Worm (Caenorhabditis elegans): ENCODE results near the gene F17C11.12.
A peak's percentile ranks its signal among the peaks of the same experiment; 100 is the strongest.

The F17C11.12 gene

ce11 chrV:10960544-10960943 is 23.8 kb upstream of the F17C11.12 start, which contains the start of gene vps-36:
vps-36 (minus strand) TSS chrV:10960669.
- TF ChIP-seq elt-2 (tag; optimal IDR thresholded peaks at IDR 0.05) = peak; percentile 14
- no peak for TF ChIP-seq zip-5 (tag; optimal IDR thresholded peaks at IDR 0.05)

ce11 chrV:10958322-10958900 is 21.7 kb upstream of the F17C11.12 start, which contains the start of gene pigt-1:
pigt-1 (minus strand) TSS chrV:10958821.
- TF ChIP-seq unc-55 (GFP tag; optimal IDR thresholded peaks at IDR 0.05) (no peak), unc-86 (tag; optimal IDR thresholded peaks at IDR 0.05) (no peak), hlh-8 (tag; optimal IDR thresholded peaks at IDR 0.05) (no peak), zip-5 (tag; optimal IDR thresholded peaks at IDR 0.05) (no peak), ref-2 (tag; optimal IDR thresholded peaks at IDR 0.05) (no peak), nhr-11 (tag; optimal IDR thresholded peaks at IDR 0.05) (no peak)

ce11 chrV:10955681-10956476 is 19.2 kb upstream of the F17C11.12 start, which contains the start of gene F17C11.13:
F17C11.13 (plus strand) TSS chrV:10955923.
- TF ChIP-seq unc-55 (GFP tag; optimal IDR thresholded peaks at IDR 0.05) = no peak
- no peak for TF ChIP-seq K09A11.1 (tag; optimal IDR thresholded peaks at IDR 0.05; ENCODE audit: insufficient read depth)
- TF ChIP-seq tbx-2 (tag; optimal IDR thresholded peaks at IDR 0.05) = no peak
- TF ChIP-seq pat-9 (tag; optimal IDR thresholded peaks at IDR 0.05) = no peak
- no peak for TF ChIP-seq madf-2 (tag; optimal IDR thresholded peaks at IDR 0.05)
- TF ChIP-seq nhr-11 (tag; optimal IDR thresholded peaks at IDR 0.05) = no peak
- no peak for TF ChIP-seq T23F11.4 (GFP tag; optimal IDR thresholded peaks at IDR 0.05)
- no peak for TF ChIP-seq ceh-22 (tag; optimal IDR thresholded peaks at IDR 0.05)
- TF ChIP-seq ceh-18 (tag; optimal IDR thresholded peaks at IDR 0.05) = no peak
- TF ChIP-seq lin-11 (tag; optimal IDR thresholded peaks at IDR 0.05) = no peak
- no peak for TF ChIP-seq dmd-4 (tag; optimal IDR thresholded peaks at IDR 0.05; ENCODE audit: borderline replicate concordance)
- TF ChIP-seq pha-4 (tag; optimal IDR thresholded peaks at IDR 0.05) = no peak
- no peak for TF ChIP-seq ets-4 (tag; optimal IDR thresholded peaks at IDR 0.05)
- no peak for TF ChIP-seq ama-1 (optimal IDR thresholded peaks at IDR 0.05)
- TF ChIP-seq ztf-16 (tag; optimal IDR thresholded peaks at IDR 0.05) = no peak
- TF ChIP-seq F13H6.1 (tag; optimal IDR thresholded peaks at IDR 0.05) = no peak
- TF ChIP-seq K02D7.2 (tag; optimal IDR thresholded peaks at IDR 0.05) = no peak
- TF ChIP-seq pqm-1 (tag; optimal IDR thresholded peaks at IDR 0.05) = no peak
- no peak for TF ChIP-seq nhr-232 (tag; optimal IDR thresholded peaks at IDR 0.05)

ce11 chrV:10954832-10955231 is 18.1 kb upstream of the F17C11.12 start, which contains the start of gene F17C11.6:
F17C11.6 (plus strand) TSS chrV:10955121.
- TF ChIP-seq unc-3 (GFP tag; conservative IDR thresholded peaks at IDR 0.05) = no peak
- TF ChIP-seq unc-3 (tag; optimal IDR thresholded peaks at IDR 0.05) = no peak
- no peak for TF ChIP-seq ceh-18 (tag; optimal IDR thresholded peaks at IDR 0.05)
- TF ChIP-seq pha-2 (tag; optimal IDR thresholded peaks at IDR 0.05) = no peak
- TF ChIP-seq unc-55 (GFP tag; optimal IDR thresholded peaks at IDR 0.05) = no peak
- TF ChIP-seq ceh-19 (GFP tag; optimal IDR thresholded peaks at IDR 0.05) = no peak
- TF ChIP-seq lin-11 (tag; optimal IDR thresholded peaks at IDR 0.05) = no peak
- TF ChIP-seq nhr-11 (tag; optimal IDR thresholded peaks at IDR 0.05) = no peak

- no peak for TF ChIP-seq ttx-3 (tag; optimal IDR thresholded peaks at IDR 0.05)
Observed at ce11 chrV:10954334-10954733, 17.6 kb upstream of the F17C11.12 start, which contains the start of gene clec-221. clec-221 (minus strand) TSS chrV:10954434.

ce11 chrV:10953471-10954155 is 16.9 kb upstream of the F17C11.12 start:
- TF ChIP-seq K09A11.1 (tag; optimal IDR thresholded peaks at IDR 0.05; ENCODE audit: insufficient read depth) = no peak
- no peak for TF ChIP-seq elt-4 (tag; optimal IDR thresholded peaks at IDR 0.05)
- no peak for TF ChIP-seq madf-2 (tag; optimal IDR thresholded peaks at IDR 0.05)
- no peak for TF ChIP-seq C38D4.7 (GFP tag; optimal IDR thresholded peaks at IDR 0.05)
- TF ChIP-seq tbx-7 (tag; optimal IDR thresholded peaks at IDR 0.05) = no peak
- no peak for TF ChIP-seq pros-1 (tag; optimal IDR thresholded peaks at IDR 0.05)
- no peak for TF ChIP-seq ceh-14 (tag; optimal IDR thresholded peaks at IDR 0.05)

Data from whole organism, late embryonic.